Fruit fly (Drosophila melanogaster) whole organism, prepupa: Measurements from ENCODE around the gene if.

Experiments
- Blimp-1 ChIP-seq: fragments of 200-800 bp; sonication (Bioruptor generic); optimal IDR thresholded peaks from 3 replicates; lab custom pipeline; 2017; ENCODE audit warnings: missing biosample characterization, missing genetic modification characterization, mild to moderate bottlenecking, moderate library complexity, missing genetic modification reagents
- CG10631 ChIP-seq: fragments of 200-800 bp; sonication (Bioruptor generic); optimal IDR thresholded peaks from 2 replicates; lab custom pipeline; 2016; ENCODE audit warnings: missing biosample characterization, missing genetic modification characterization
- CG11762 ChIP-seq: fragments of 200-800 bp; sonication (Bioruptor generic); optimal IDR thresholded peaks from 3 replicates; lab custom pipeline; 2016; ENCODE audit warnings: missing biosample characterization, missing genetic modification characterization; ENCODE audit not compliant: insufficient read depth
- CG15336 ChIP-seq: fragments of 200-800 bp; sonication (Bioruptor generic); IDR thresholded peaks from 2 replicates; pipeline ENCODE4 v1.3.6; 2022; ENCODE audit warnings: missing biosample characterization, missing genetic modification characterization
- CG16779 ChIP-seq: fragments of 200-800 bp; sonication (Bioruptor generic); optimal IDR thresholded peaks from 3 replicates; lab custom pipeline; 2017; ENCODE audit warnings: missing biosample characterization, mild to moderate bottlenecking, missing genetic modification characterization
- CG3032 ChIP-seq: fragments of 200-800 bp; optimal IDR thresholded peaks from 2 replicates; lab custom pipeline; 2019; ENCODE audit warnings: missing biosample characterization, mild to moderate bottlenecking, missing genetic modification characterization, moderate library complexity
- CG32006 ChIP-seq: fragments of 200-800 bp; sonication (Bioruptor generic); optimal IDR thresholded peaks from 3 replicates; lab custom pipeline; 2017; ENCODE audit warnings: missing biosample characterization, mild to moderate bottlenecking, missing genetic modification characterization
- CG34406 ChIP-seq: fragments of 200-800 bp; sonication (Bioruptor generic); optimal IDR thresholded peaks from 3 replicates; lab custom pipeline; 2016; ENCODE audit warnings: missing biosample characterization, missing genetic modification characterization
- CG3919 ChIP-seq: fragments of 200-800 bp; sonication (Bioruptor generic); optimal IDR thresholded peaks from 3 replicates; lab custom pipeline; 2016; ENCODE audit warnings: missing biosample characterization, missing genetic modification characterization
- CG4318 ChIP-seq: fragments of 200-800 bp; sonication (Bioruptor generic); optimal IDR thresholded peaks from 3 replicates; lab custom pipeline; 2017; ENCODE audit warnings: missing biosample characterization, mild to moderate bottlenecking, missing genetic modification characterization
- CG6276 ChIP-seq: fragments of 200-800 bp; sonication (Bioruptor generic); optimal IDR thresholded peaks from 2 replicates; lab custom pipeline; 2017; ENCODE audit warnings: missing biosample characterization, mild to moderate bottlenecking, missing genetic modification characterization
- CG6792 ChIP-seq: fragments of 200-800 bp; sonication (Bioruptor generic); optimal IDR thresholded peaks from 3 replicates; lab custom pipeline; 2016; ENCODE audit warnings: missing biosample characterization, missing genetic modification characterization
- CG6854 ChIP-seq: fragments of 200-800 bp; sonication (Bioruptor generic); optimal IDR thresholded peaks from 2 replicates; lab custom pipeline; 2017; ENCODE audit warnings: missing biosample characterization, mild to moderate bottlenecking, missing genetic modification characterization
- CG8119 ChIP-seq: fragments of 200-800 bp; sonication (Bioruptor generic); IDR thresholded peaks from 3 replicates; pipeline ENCODE4 v1.3.6; 2022; ENCODE audit warnings: missing biosample characterization, missing genetic modification characterization
- CG8319 ChIP-seq: fragments of 200-800 bp; sonication (Bioruptor generic); optimal IDR thresholded peaks from 3 replicates; lab custom pipeline; 2016; ENCODE audit warnings: missing biosample characterization, missing genetic modification characterization
- CG8632 ChIP-seq: fragments of 200-800 bp; sonication (Bioruptor generic); optimal IDR thresholded peaks from 3 replicates; lab custom pipeline; 2016; ENCODE audit warnings: missing biosample characterization, missing genetic modification characterization
- Eip78C ChIP-seq: fragments of 200-800 bp; sonication (Bioruptor generic); peaks from one replicate; lab custom pipeline; 2016; ENCODE audit warnings: missing biosample characterization, missing genetic modification characterization
- Ets96B ChIP-seq: fragments of 200-800 bp; optimal IDR thresholded peaks from 2 replicates; lab custom pipeline; 2019; ENCODE audit warnings: missing biosample characterization, mild to moderate bottlenecking, missing genetic modification characterization, moderate library complexity
- Hr38 ChIP-seq: sonication (Bioruptor generic); optimal IDR thresholded peaks from 2 replicates; lab custom pipeline; 2016; ENCODE audit warnings: missing biosample characterization, missing genetic modification characterization
- Hr4 ChIP-seq: fragments of 200-800 bp; sonication (Bioruptor generic); optimal IDR thresholded peaks from 3 replicates; lab custom pipeline; 2016; ENCODE audit warnings: missing biosample characterization, missing genetic modification characterization
- Met ChIP-seq: fragments of 200-800 bp; sonication (Bioruptor generic); optimal IDR thresholded peaks from 3 replicates; lab custom pipeline; 2016; ENCODE audit warnings: missing biosample characterization, missing genetic modification characterization
- OdsH ChIP-seq: fragments of 200-800 bp; sonication (Bioruptor generic); optimal IDR thresholded peaks from 3 replicates; lab custom pipeline; 2016; ENCODE audit warnings: missing biosample characterization, missing genetic modification characterization
- Smox ChIP-seq: fragments of 200-800 bp; sonication (Bioruptor generic); optimal IDR thresholded peaks from 3 replicates; lab custom pipeline; 2016; ENCODE audit warnings: missing biosample characterization, missing genetic modification characterization
- Sox102F ChIP-seq: fragments of 200-800 bp; sonication (Bioruptor generic); optimal IDR thresholded peaks from 2 replicates; lab custom pipeline; 2016; ENCODE audit warnings: missing biosample characterization, mild to moderate bottlenecking, missing genetic modification characterization
- Sox14 ChIP-seq: fragments of 200-800 bp; sonication (Bioruptor generic); optimal IDR thresholded peaks from 3 replicates; lab custom pipeline; 2016; ENCODE audit warnings: missing biosample characterization, missing genetic modification characterization
- Sox15 ChIP-seq: fragments of 200-800 bp; sonication (Bioruptor generic); optimal IDR thresholded peaks from 3 replicates; lab custom pipeline; 2016; ENCODE audit warnings: missing biosample characterization, missing genetic modification characterization
- achi ChIP-seq: fragments of 200-800 bp; sonication (Bioruptor generic); optimal IDR thresholded peaks from 3 replicates; lab custom pipeline; 2016; ENCODE audit warnings: missing biosample characterization, missing genetic modification characterization
- acj6 ChIP-seq: fragments of 200-800 bp; sonication (Bioruptor generic); optimal IDR thresholded peaks from 3 replicates; lab custom pipeline; 2016; ENCODE audit warnings: missing biosample characterization, missing genetic modification characterization
- cyc ChIP-seq: fragments of 200-800 bp; sonication (Bioruptor generic); optimal IDR thresholded peaks from 3 replicates; lab custom pipeline; 2016; ENCODE audit warnings: missing biosample characterization, missing genetic modification characterization
- dac ChIP-seq: fragments of 200-800 bp; sonication (Bioruptor generic); optimal IDR thresholded peaks from 2 replicates; lab custom pipeline; 2017; ENCODE audit warnings: missing biosample characterization, mild to moderate bottlenecking, missing genetic modification characterization
- fd59A ChIP-seq: fragments of 200-800 bp; sonication (Bioruptor generic); optimal IDR thresholded peaks from 2 replicates; lab custom pipeline; 2017; ENCODE audit warnings: missing biosample characterization, mild to moderate bottlenecking, missing genetic modification characterization, missing genetic modification reagents
- fd85E ChIP-seq: fragments of 200-800 bp; sonication (Bioruptor generic); optimal IDR thresholded peaks from 3 replicates; lab custom pipeline; 2016; ENCODE audit warnings: missing biosample characterization, missing genetic modification characterization
- lz ChIP-seq: fragments of 200-800 bp; sonication (Bioruptor generic); optimal IDR thresholded peaks from 3 replicates; lab custom pipeline; 2016; ENCODE audit warnings: missing biosample characterization, missing genetic modification characterization
- pdm3 ChIP-seq: fragments of 200-800 bp; sonication (Bioruptor generic); optimal IDR thresholded peaks from 3 replicates; lab custom pipeline; 2016; ENCODE audit warnings: missing biosample characterization, missing genetic modification characterization
- spab ChIP-seq: fragments of 200-800 bp; sonication (Bioruptor generic); optimal IDR thresholded peaks from 2 replicates; lab custom pipeline; 2017; ENCODE audit warnings: missing biosample characterization, mild to moderate bottlenecking, missing genetic modification characterization, missing genetic modification reagents
- topi ChIP-seq: fragments of 200-800 bp; sonication (Bioruptor generic); optimal IDR thresholded peaks from 3 replicates; lab custom pipeline; 2016; ENCODE audit warnings: missing biosample characterization, missing genetic modification characterization
- vri ChIP-seq: fragments of 200-800 bp; sonication (Bioruptor generic); optimal IDR thresholded peaks from 3 replicates; lab custom pipeline; 2016; ENCODE audit warnings: missing biosample characterization, mild to moderate bottlenecking, missing genetic modification characterization

Gene if

DNA sequence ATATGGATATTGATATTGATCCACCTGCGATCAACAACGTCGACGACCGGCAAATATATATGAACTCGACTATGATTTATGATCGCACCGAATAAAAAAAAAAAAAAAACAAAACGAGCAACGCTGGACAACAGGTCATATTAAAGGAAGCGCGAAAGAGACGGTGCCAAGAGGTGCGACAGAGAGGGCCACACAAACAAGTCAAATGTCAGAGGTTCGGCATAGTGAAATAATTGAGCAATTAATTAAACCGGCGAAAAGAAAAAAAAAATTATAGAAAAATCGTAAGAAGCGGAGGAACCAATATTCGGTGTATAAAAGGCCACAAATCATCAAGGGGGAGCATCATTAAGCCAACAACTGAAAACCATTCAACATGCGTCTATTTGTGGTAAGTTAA lies 40.7 kb downstream of the if start, which contains the start of gene Twdlalpha:
TSS of gene Twdlalpha (plus strand) at position 301 of the 400 bp plus-strand sequence.
- TF ChIP-seq fd59A (GFP tag; lab: Kevin White, UChicago) (no peak), lz (no peak), topi (GFP tag; lab: Kevin White, UChicago) (no peak), Met (GFP tag; lab: Kevin White, UChicago) (no peak), CG10631 (GFP tag; lab: Kevin White, UChicago) (no peak), CG8319 (no peak), CG34406 (GFP tag; lab: Kevin White, UChicago) (no peak), CG3919 (GFP tag; lab: Kevin White, UChicago) (no peak), spab (GFP tag; lab: Kevin White, UChicago) (no peak), CG15336 (no peak), CG6854 (GFP tag; lab: Kevin White, UChicago) (no peak)

DNA sequence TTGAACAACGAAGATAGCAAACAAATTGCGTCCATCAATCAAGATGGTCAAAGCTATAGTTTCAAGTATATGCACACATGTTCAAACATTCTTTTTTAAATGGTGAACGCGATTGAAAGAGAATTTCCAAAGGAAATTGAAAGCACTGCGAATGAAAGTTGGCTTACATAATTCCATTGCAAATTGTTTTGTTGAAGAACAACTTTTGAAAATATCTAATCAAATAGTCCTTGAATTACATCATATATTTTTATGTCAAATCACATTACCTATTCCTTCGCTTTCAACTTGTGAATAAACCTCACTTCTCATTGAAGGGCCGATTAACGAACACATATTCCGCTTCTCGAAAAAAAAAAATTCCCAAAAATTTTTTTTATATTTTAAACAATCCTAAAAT lies 42.6 kb downstream of the if start, which contains the start of gene CG32568:
TSS of gene CG32568 (plus strand) at position 301 of the 400 bp plus-strand sequence.
- TF ChIP-seq Sox15, result no peak
- TF ChIP-seq Smox (GFP tag; lab: Kevin White, UChicago), result no peak
- no peak for TF ChIP-seq cyc (GFP tag; lab: Kevin White, UChicago)
- no peak for TF ChIP-seq fd85E (GFP tag; lab: Kevin White, UChicago)
- TF ChIP-seq OdsH, result no peak
- TF ChIP-seq CG3919 (GFP tag; lab: Kevin White, UChicago), result no peak
- no peak for TF ChIP-seq CG6792 (GFP tag; lab: Kevin White, UChicago)
- no peak for TF ChIP-seq Sox14 (GFP tag; lab: Kevin White, UChicago)
- no peak for TF ChIP-seq Sox102F (GFP tag; lab: Kevin White, UChicago)
- TF ChIP-seq CG6276, result no peak
- no peak for TF ChIP-seq dac (GFP tag; lab: Kevin White, UChicago)
- no peak for TF ChIP-seq Blimp-1 (GFP tag; lab: Kevin White, UChicago)
- TF ChIP-seq CG4318 (GFP tag; lab: Kevin White, UChicago), result no peak
- no peak for TF ChIP-seq CG32006 (GFP tag; lab: Kevin White, UChicago)
- TF ChIP-seq CG8632 (GFP tag; lab: Kevin White, UChicago), result no peak
- no peak for TF ChIP-seq pdm3 (GFP tag; lab: Kevin White, UChicago)

dm6 chrX:16737878-16738277 lies 45.4 kb downstream of the if start, which contains the start of gene TwdlZ:
Gene TwdlZ, plus strand, starts transcription at chrX:16738178.
- TF ChIP-seq dac (GFP tag; lab: Kevin White, UChicago) (no peak), Eip78C (no peak), CG16779 (tag; lab: Kevin White, UChicago) (no peak), acj6 (GFP tag; lab: Kevin White, UChicago) (no peak), Ets96B (tag; lab: Kevin White, UChicago) (no peak), Hr4 (GFP tag; lab: Kevin White, UChicago) (no peak), vri (GFP tag; lab: Kevin White, UChicago) (no peak), Hr38 (GFP tag; lab: Kevin White, UChicago) (no peak), CG8119 (GFP tag; lab: Robert Waterston, UW) (no peak)

- TF ChIP-seq CG16779 (tag; lab: Kevin White, UChicago), result no peak
- TF ChIP-seq CG32006 (GFP tag; lab: Kevin White, UChicago), result no peak
- TF ChIP-seq topi (GFP tag; lab: Kevin White, UChicago), result no peak
- TF ChIP-seq CG3032 (tag; lab: Kevin White, UChicago), result no peak
- TF ChIP-seq CG11762 (GFP tag; lab: Kevin White, UChicago), result no peak
- no peak for TF ChIP-seq Smox (GFP tag; lab: Kevin White, UChicago)
- no peak for TF ChIP-seq Eip78C
- TF ChIP-seq Hr38 (GFP tag; lab: Kevin White, UChicago), result no peak
- no peak for TF ChIP-seq Sox14 (GFP tag; lab: Kevin White, UChicago)
- no peak for TF ChIP-seq achi (GFP tag; lab: Kevin White, UChicago)
- no peak for TF ChIP-seq pdm3 (GFP tag; lab: Kevin White, UChicago)
Measured at dm6 chrX:16736180-16736579, 47.1 kb downstream of the if start.
